Worm (Caenorhabditis elegans) whole organism, L2 larva: ENCODE data around the gene arr-1.

Source experiments
- alr-1 ChIP-seq: fragments of 150-350 bp; optimal IDR thresholded peaks from 2 replicates; lab custom pipeline; 2014; ENCODE audit warnings: missing biosample characterization, missing genetic modification characterization
- ceh-82 ChIP-seq: fragments of 150-350 bp; optimal IDR thresholded peaks from 2 replicates; lab custom pipeline; 2014; ENCODE audit warnings: missing biosample characterization, missing genetic modification characterization
- lin-13 ChIP-seq: fragments of 150-350 bp; optimal IDR thresholded peaks from 2 replicates; lab custom pipeline; 2014; ENCODE audit warnings: missing biosample characterization, missing genetic modification reagents, missing genetic modification characterization
- lsy-2 ChIP-seq, 2 experiments: fragments of 150-350 bp in 1 of 2; sonication (generic microtip) in 1 of 2; optimal IDR thresholded peaks; 2 replicates each; lab custom pipeline; 2014 to 2017; ENCODE audit warnings: missing biosample characterization in 2 of 2, missing genetic modification characterization in 2 of 2
- mbf-1 ChIP-seq: sonication (generic microtip); optimal IDR thresholded peaks from 2 replicates; lab custom pipeline; 2017; ENCODE audit warnings: missing biosample characterization, missing genetic modification characterization
- nhr-11 ChIP-seq: fragments of 150-350 bp; optimal IDR thresholded peaks from 2 replicates; lab custom pipeline; 2014; ENCODE audit warnings: missing biosample characterization, missing genetic modification characterization
- nhr-23 ChIP-seq: fragments of 150-350 bp; optimal IDR thresholded peaks from 2 replicates; lab custom pipeline; 2014; ENCODE audit warnings: missing biosample characterization, missing genetic modification reagents, missing genetic modification characterization
- unc-55 ChIP-seq: fragments of 150-350 bp; sonication (generic microtip); optimal IDR thresholded peaks from 3 replicates; lab custom pipeline; 2014; ENCODE audit warnings: missing biosample characterization, missing genetic modification reagents, missing genetic modification characterization
- unc-62 ChIP-seq: fragments of 150-350 bp; optimal IDR thresholded peaks from 2 replicates; lab custom pipeline; 2014; ENCODE audit warnings: missing biosample characterization, missing genetic modification reagents, missing genetic modification characterization
- zag-1 ChIP-seq: fragments of 150-350 bp; optimal IDR thresholded peaks from 2 replicates; lab custom pipeline; 2014; ENCODE audit warnings: missing biosample characterization, missing genetic modification characterization
- ztf-11 ChIP-seq: sonication (generic microtip); optimal IDR thresholded peaks from 2 replicates; lab custom pipeline; 2017; ENCODE audit warnings: missing biosample characterization, missing genetic modification characterization
- ztf-4 ChIP-seq: fragments of 150-350 bp; optimal IDR thresholded peaks from 2 replicates; lab custom pipeline; 2014; ENCODE audit warnings: missing biosample characterization, missing genetic modification characterization

DNA sequence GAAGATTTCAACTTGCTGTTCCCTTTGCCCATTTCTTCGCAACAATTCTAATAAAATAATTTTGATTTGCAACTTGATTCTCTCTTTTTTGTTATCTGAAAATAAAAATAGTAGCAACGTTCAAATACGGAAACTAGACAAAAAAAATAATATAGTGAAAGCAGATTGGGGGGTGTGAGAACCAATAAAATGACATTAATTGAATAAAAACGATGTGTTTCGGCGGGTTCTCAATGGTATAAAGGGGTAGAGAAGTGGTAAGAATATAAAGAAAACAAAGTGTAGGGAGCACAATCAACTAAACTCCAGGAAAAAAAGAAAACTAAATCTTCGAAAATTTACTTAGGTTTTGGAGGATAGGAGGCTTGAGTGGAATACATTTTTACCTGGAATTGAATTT, 12.6 kb downstream of the arr-1 start, which contains the start of gene ncs-1:
- TF ChIP-seq nhr-11 (tag; lab: Kevin White, UChicago) (no peak), lin-13 (GFP tag; lab: Kevin White, UChicago) (no peak), unc-62 (GFP tag; lab: Kevin White, UChicago) (no peak), zag-1 (no peak), nhr-23 (no peak), ztf-4 (no peak), alr-1 (tag; lab: Kevin White, UChicago) (no peak), unc-55 (GFP tag; lab: Kevin White, UChicago) (no peak), ceh-82 (tag; lab: Kevin White, UChicago) (no peak), ztf-11 (tag; lab: Kevin White, UChicago) (no peak), lsy-2 (tag; optimal IDR thresholded peaks at IDR 0.05; lab: Kevin White, UChicago) (no peak), mbf-1 (tag; lab: Kevin White, UChicago) (no peak)
